Worm (Caenorhabditis elegans): ENCODE data around the gene mfsd-6.

mfsd-6 gene

ce11 chrIII:7554697-7555145 lies 24.5 kb downstream of the mfsd-6 start:
- TF ChIP-seq ama-1 (optimal IDR thresholded peaks at IDR 0.05) (no peak), hlh-30 (tag; optimal IDR thresholded peaks at IDR 0.05; ENCODE audit: insufficient read depth) (no peak), ceh-31 (tag; optimal IDR thresholded peaks at IDR 0.05) (no peak), fkh-6 (tag; optimal IDR thresholded peaks at IDR 0.05) (no peak), ceh-9 (tag; optimal IDR thresholded peaks at IDR 0.05) (no peak), ceh-18 (tag; optimal IDR thresholded peaks at IDR 0.05) (peak; percentile 9), ahr-1 (tag; optimal IDR thresholded peaks at IDR 0.05) (no peak), fkh-10 (GFP tag; optimal IDR thresholded peaks at IDR 0.05) (no peak), hlh-13 (GFP tag; optimal IDR thresholded peaks at IDR 0.05) (no peak), nfya-1 (tag; optimal IDR thresholded peaks at IDR 0.05) (peak; percentile 91), nhr-11 (tag; optimal IDR thresholded peaks at IDR 0.05) (no peak), ceh-48 (tag; optimal IDR thresholded peaks at IDR 0.05) (no peak), T23F11.4 (GFP tag; optimal IDR thresholded peaks at IDR 0.05) (no peak), tbx-2 (tag; optimal IDR thresholded peaks at IDR 0.05) (peak; percentile 14), Y22D7AL.16 (tag; optimal IDR thresholded peaks at IDR 0.05) (no peak), sdc-2 (tag; optimal IDR thresholded peaks at IDR 0.05) (no peak), pag-3 (tag; optimal IDR thresholded peaks at IDR 0.05; ENCODE audit: borderline replicate concordance) (no peak), C08G9.2 (tag; optimal IDR thresholded peaks at IDR 0.05) (no peak), pha-4 (tag; optimal IDR thresholded peaks at IDR 0.05) (no peak), K09A11.1 (tag; optimal IDR thresholded peaks at IDR 0.05; ENCODE audit: insufficient read depth) (no peak), odd-2 (tag; optimal IDR thresholded peaks at IDR 0.05) (no peak), pha-2 (tag; optimal IDR thresholded peaks at IDR 0.05) (no peak), elt-2 (tag; optimal IDR thresholded peaks at IDR 0.05) (no peak), C38D4.7 (GFP tag; optimal IDR thresholded peaks at IDR 0.05) (no peak), unc-55 (GFP tag; optimal IDR thresholded peaks at IDR 0.05) (peak; percentile 98), nhr-232 (tag; optimal IDR thresholded peaks at IDR 0.05) (no peak), madf-2 (tag; optimal IDR thresholded peaks at IDR 0.05) (no peak), lin-11 (tag; optimal IDR thresholded peaks at IDR 0.05) (no peak), unc-3 (GFP tag; conservative IDR thresholded peaks at IDR 0.05) (0 out of 2 replicates have a peak, but pooled peaks have one; percentile 13), unc-3 (tag; optimal IDR thresholded peaks at IDR 0.05) (no peak), rnt-1 (tag; optimal IDR thresholded peaks at IDR 0.05) (peak; percentile 7), zip-5 (tag; optimal IDR thresholded peaks at IDR 0.05) (no peak), hlh-8 (tag; optimal IDR thresholded peaks at IDR 0.05) (no peak), hlh-6 (tag; optimal IDR thresholded peaks at IDR 0.05) (no peak), sox-2 (GFP tag; IDR thresholded peaks at IDR 0.05) (no peak), npax-4 (tag; optimal IDR thresholded peaks at IDR 0.05) (no peak), ceh-6 (GFP tag; optimal IDR thresholded peaks at IDR 0.05) (no peak), che-1 (tag; optimal IDR thresholded peaks at IDR 0.05) (no peak), dve-1 (tag; optimal IDR thresholded peaks at IDR 0.05) (no peak)

ce11 chrIII:7553693-7554226 lies 25.5 kb downstream of the mfsd-6 start:
- TF ChIP-seq F13H6.1 (tag; optimal IDR thresholded peaks at IDR 0.05) (no peak), ceh-34 (tag; optimal IDR thresholded peaks at IDR 0.05) (no peak), unc-86 (tag; optimal IDR thresholded peaks at IDR 0.05) (no peak), unc-55 (GFP tag; optimal IDR thresholded peaks at IDR 0.05) (peak; percentile 22)

Measured in whole organism, late embryonic.